Fruit fly (Drosophila melanogaster) whole organism, embryonic: ENCODE measurements around the gene Cnep1r2.

Experiments used
- Atf-2 ChIP-seq: fragments of 200-800 bp; sonication (Bioruptor generic); optimal IDR thresholded peaks from 2 replicates; lab custom pipeline; 2016; ENCODE audit warnings: missing biosample characterization, missing genetic modification characterization
- Atf6 ChIP-seq: fragments of 200-800 bp; sonication (Bioruptor generic); IDR thresholded peaks from 2 replicates; pipeline ENCODE4 v1.3.6; 2022; ENCODE audit warnings: missing biosample characterization, missing genetic modification characterization
- B-H1 ChIP-seq: fragments of 200-800 bp; sonication (Bioruptor generic); IDR thresholded peaks from 3 replicates; pipeline ENCODE4 v1.3.6; 2022; ENCODE audit warnings: missing biosample characterization, missing genetic modification characterization
- BtbVII ChIP-seq: fragments of 200-800 bp; sonication (Bioruptor generic); optimal IDR thresholded peaks from 3 replicates; lab custom pipeline; 2017; ENCODE audit warnings: missing biosample characterization, mild to moderate bottlenecking, missing genetic modification characterization
- CG11247 ChIP-seq: fragments of 200-800 bp; sonication (Bioruptor generic); IDR thresholded peaks from 2 replicates; pipeline ENCODE4 v1.3.6; 2022; ENCODE audit warnings: missing biosample characterization, missing genetic modification characterization
- CG11560 ChIP-seq: fragments of 200-800 bp; sonication (Bioruptor generic); IDR thresholded peaks from 3 replicates; pipeline ENCODE4 v1.3.6; 2022; ENCODE audit warnings: missing biosample characterization, missing genetic modification characterization
- CG11723 ChIP-seq: fragments of 200-800 bp; sonication (Bioruptor generic); optimal IDR thresholded peaks from 2 replicates; lab custom pipeline; 2017; ENCODE audit warnings: missing biosample characterization, mild to moderate bottlenecking, missing genetic modification characterization
- CG12236 ChIP-seq: fragments of 200-800 bp; sonication (Bioruptor generic); optimal IDR thresholded peaks from 2 replicates; lab custom pipeline; 2016; ENCODE audit warnings: missing biosample characterization, missing genetic modification characterization
- CG13624 ChIP-seq: fragments of 200-800 bp; sonication (Bioruptor generic); optimal IDR thresholded peaks from 2 replicates; lab custom pipeline; 2016; ENCODE audit warnings: missing biosample characterization, missing genetic modification characterization
- CG1603 ChIP-seq: fragments of 200-800 bp; sonication (Bioruptor generic); optimal IDR thresholded peaks from 2 replicates; lab custom pipeline; 2019; ENCODE audit warnings: missing biosample characterization, mild to moderate bottlenecking, missing genetic modification characterization, moderate library complexity
- CG16813 ChIP-seq: fragments of 200-800 bp; sonication (Bioruptor generic); IDR thresholded peaks from 3 replicates; pipeline ENCODE4 v1.3.6; 2022; ENCODE audit warnings: missing biosample characterization, missing genetic modification characterization; ENCODE audit not compliant: partially characterized antibody
- CG17612 ChIP-seq: fragments of 200-800 bp; sonication (Bioruptor generic); IDR thresholded peaks from 2 replicates; pipeline ENCODE4 v1.3.6; 2022; ENCODE audit warnings: missing biosample characterization, missing genetic modification characterization
- CG17912 ChIP-seq: fragments of 200-800 bp; sonication (Bioruptor generic); optimal IDR thresholded peaks from 2 replicates; lab custom pipeline; 2018; ENCODE audit warnings: missing biosample characterization, mild to moderate bottlenecking, missing genetic modification characterization
- CG2889 ChIP-seq: fragments of 200-800 bp; sonication (Bioruptor generic); IDR thresholded peaks from 3 replicates; pipeline ENCODE4 v1.3.6; 2022; ENCODE audit warnings: missing biosample characterization, missing genetic modification characterization
- CG32767 ChIP-seq: fragments of 200-800 bp; sonication (Bioruptor generic); IDR thresholded peaks from 2 replicates; pipeline ENCODE4 v1.3.6; 2022; ENCODE audit warnings: missing biosample characterization, missing genetic modification characterization
- CG32772 ChIP-seq: fragments of 200-800 bp; sonication (Bioruptor generic); IDR thresholded peaks from 2 replicates; pipeline ENCODE4 v1.3.6; 2022; ENCODE audit warnings: missing biosample characterization, missing genetic modification characterization
- CG3847 ChIP-seq: fragments of 200-800 bp; sonication (Bioruptor generic); IDR thresholded peaks from 2 replicates; pipeline ENCODE4 v1.3.6; 2022; ENCODE audit warnings: missing biosample characterization, missing genetic modification characterization
- CG6791 ChIP-seq: fragments of 200-800 bp; sonication (Bioruptor generic); IDR thresholded peaks from 3 replicates; pipeline ENCODE4 v1.3.6; 2022; ENCODE audit warnings: missing biosample characterization, missing genetic modification characterization; ENCODE audit not compliant: partially characterized antibody
- CG7963 ChIP-seq: fragments of 200-800 bp; sonication (Bioruptor generic); IDR thresholded peaks from 3 replicates; pipeline ENCODE4 v1.3.6; 2022; ENCODE audit warnings: missing biosample characterization, missing genetic modification characterization; ENCODE audit not compliant: partially characterized antibody
- CG8388 ChIP-seq: fragments of 200-800 bp; sonication (Bioruptor generic); optimal IDR thresholded peaks from 2 replicates; lab custom pipeline; 2019; ENCODE audit warnings: missing biosample characterization, mild to moderate bottlenecking, missing genetic modification characterization, moderate library complexity
- CG8765 ChIP-seq: fragments of 200-800 bp; sonication (Bioruptor generic); IDR thresholded peaks from 2 replicates; pipeline ENCODE4 v1.3.6; 2022; ENCODE audit warnings: missing biosample characterization, missing genetic modification characterization
- Dbx ChIP-seq: fragments of 200-800 bp; sonication (Bioruptor generic); IDR thresholded peaks from 3 replicates; pipeline ENCODE4 v1.3.6; 2022; ENCODE audit warnings: missing biosample characterization, missing genetic modification characterization
- ERR ChIP-seq: fragments of 200-800 bp; sonication (Bioruptor generic); optimal IDR thresholded peaks from 2 replicates; lab custom pipeline; 2016; ENCODE audit warnings: missing biosample characterization, missing genetic modification characterization
- Eip74EF ChIP-seq, 2 experiments: fragments of 200-800 bp in 1 of 2; fragments of >200 bp in 1 of 2; sonication (Bioruptor generic) in 1 of 2; optimal IDR thresholded peaks; 2 replicates each; lab custom pipeline; 2017 to 2019; ENCODE audit warnings: missing biosample characterization in 2 of 2, missing genetic modification characterization in 2 of 2, mild to moderate bottlenecking in 1 of 2, moderate library complexity in 1 of 2
- GATAe ChIP-seq: fragments of 200-800 bp; sonication (Bioruptor generic); conservative IDR thresholded peaks from 2 replicates; pipeline ENCODE4 v1.3.6; 2022; ENCODE audit warnings: missing biosample characterization, missing genetic modification characterization
- MBD-R2 ChIP-seq: fragments of 200-800 bp; sonication (Bioruptor generic); IDR thresholded peaks from 2 replicates; pipeline ENCODE4 v1.3.6; 2022; ENCODE audit warnings: missing biosample characterization, missing genetic modification characterization
- Med ChIP-seq: fragments of 200-800 bp; sonication (Bioruptor generic); peaks from one replicate; lab custom pipeline; 2016; ENCODE audit warnings: missing biosample characterization, missing genetic modification characterization, mild to moderate bottlenecking, inconsistent platforms, moderate library complexity
- NC2α ChIP-seq: fragments of 200-800 bp; sonication (Bioruptor generic); optimal IDR thresholded peaks from 2 replicates; lab custom pipeline; 2016; ENCODE audit warnings: missing biosample characterization, missing genetic modification characterization
- Pdp1 ChIP-seq, 2 experiments: fragments of 200-800 bp; sonication (Bioruptor generic); optimal IDR thresholded peaks; 3 replicates each; lab custom pipeline; 2016; ENCODE audit warnings: missing biosample characterization in 2 of 2, missing genetic modification characterization in 2 of 2, mild to moderate bottlenecking in 1 of 2, moderate library complexity in 1 of 2
- Scr ChIP-seq: fragments of 200-800 bp; sonication (Bioruptor generic); IDR thresholded peaks from 2 replicates; pipeline ENCODE4 v1.3.6; 2022; ENCODE audit warnings: missing biosample characterization, missing genetic modification characterization; ENCODE audit not compliant: partially characterized antibody
- Six4 ChIP-seq: fragments of 200-800 bp; sonication (Bioruptor generic); optimal IDR thresholded peaks from 2 replicates; lab custom pipeline; 2016; ENCODE audit warnings: missing biosample characterization, missing genetic modification characterization
- Sry-β ChIP-seq: fragments of 200-800 bp; sonication (Bioruptor generic); optimal IDR thresholded peaks from 2 replicates; lab custom pipeline; 2018; ENCODE audit warnings: missing biosample characterization, mild to moderate bottlenecking, missing genetic modification characterization, moderate library complexity
- amos ChIP-seq: fragments of 200-800 bp; sonication (Bioruptor generic); IDR thresholded peaks from 2 replicates; pipeline ENCODE4 v1.3.6; 2022; ENCODE audit warnings: missing biosample characterization, missing genetic modification characterization; ENCODE audit not compliant: partially characterized antibody
- ase ChIP-seq: fragments of 200-800 bp; sonication (Bioruptor generic); IDR thresholded peaks from 3 replicates; pipeline ENCODE4 v1.3.6; 2022; ENCODE audit warnings: missing biosample characterization, missing genetic modification characterization
- ems ChIP-seq: fragments of 200-800 bp; sonication (Bioruptor generic); optimal IDR thresholded peaks from 3 replicates; lab custom pipeline; 2016; ENCODE audit warnings: missing biosample characterization, missing genetic modification characterization
- gem ChIP-seq: fragments of 200-800 bp; sonication (Bioruptor generic); optimal IDR thresholded peaks from 2 replicates; lab custom pipeline; 2019; ENCODE audit warnings: missing biosample characterization, mild to moderate bottlenecking, missing genetic modification characterization, moderate library complexity
- ind ChIP-seq: fragments of 200-800 bp; sonication (Bioruptor generic); optimal IDR thresholded peaks from 3 replicates; lab custom pipeline; 2016; ENCODE audit warnings: missing biosample characterization, missing genetic modification characterization
- jumu ChIP-seq: fragments of 200-800 bp; sonication (Bioruptor generic); optimal IDR thresholded peaks from 3 replicates; lab custom pipeline; 2016; ENCODE audit warnings: missing biosample characterization, missing genetic modification characterization
- lilli ChIP-seq: fragments of 200-800 bp; sonication (Bioruptor generic); optimal IDR thresholded peaks from 3 replicates; lab custom pipeline; 2016; ENCODE audit warnings: missing biosample characterization, missing genetic modification characterization
- lola ChIP-seq, 3 experiments: fragments of >200 bp in 2 of 3; fragments of 200-800 bp in 1 of 3; sonication (Bioruptor generic) in 1 of 3; optimal IDR thresholded peaks; 2 replicates each; lab custom pipeline; 2017 to 2019; ENCODE audit warnings: missing biosample characterization in 3 of 3, missing genetic modification characterization in 3 of 3, mild to moderate bottlenecking in 1 of 3, moderate library complexity in 1 of 3
- lov ChIP-seq, 2 experiments: fragments of 200-800 bp in 1 of 2; fragments of >200 bp in 1 of 2; sonication (Bioruptor generic) in 1 of 2; IDR thresholded peaks in 1 of 2; optimal IDR thresholded peaks in 1 of 2; 2 replicates in 1 of 2; 3 replicates in 1 of 2; pipeline versions ENCODE4 v1.3.6 to Lab custom; 2017 to 2022; ENCODE audit warnings: missing biosample characterization in 1 of 2, missing genetic modification characterization in 1 of 2
- pita ChIP-seq: fragments of 200-800 bp; sonication (Bioruptor generic); optimal IDR thresholded peaks from 2 replicates; lab custom pipeline; 2017; ENCODE audit warnings: missing biosample characterization, mild to moderate bottlenecking, missing genetic modification characterization
- prd ChIP-seq, 3 experiments: fragments of >200 bp in 2 of 3; fragments of 200-800 bp in 1 of 3; sonication (Bioruptor generic) in 1 of 3; optimal IDR thresholded peaks in 2 of 3; IDR thresholded peaks in 1 of 3; 2 replicates in 2 of 3; 3 replicates in 1 of 3; pipeline versions ENCODE4 v1.3.6 to Lab custom; 2017 to 2022; ENCODE audit warnings: missing biosample characterization in 1 of 3, missing genetic modification characterization in 1 of 3
- sens ChIP-seq: fragments of 200-800 bp; sonication (Bioruptor generic); peaks from one replicate; lab custom pipeline; 2016; ENCODE audit warnings: missing biosample characterization, missing genetic modification characterization
- slou ChIP-seq: fragments of 200-800 bp; sonication (Bioruptor generic); optimal IDR thresholded peaks from 3 replicates; lab custom pipeline; 2016; ENCODE audit warnings: missing biosample characterization, missing genetic modification characterization
- trem ChIP-seq: fragments of 200-800 bp; optimal IDR thresholded peaks from 3 replicates; lab custom pipeline; 2019; ENCODE audit warnings: missing biosample characterization, mild to moderate bottlenecking, missing genetic modification characterization, moderate library complexity

Cnep1r2 gene

DNA sequence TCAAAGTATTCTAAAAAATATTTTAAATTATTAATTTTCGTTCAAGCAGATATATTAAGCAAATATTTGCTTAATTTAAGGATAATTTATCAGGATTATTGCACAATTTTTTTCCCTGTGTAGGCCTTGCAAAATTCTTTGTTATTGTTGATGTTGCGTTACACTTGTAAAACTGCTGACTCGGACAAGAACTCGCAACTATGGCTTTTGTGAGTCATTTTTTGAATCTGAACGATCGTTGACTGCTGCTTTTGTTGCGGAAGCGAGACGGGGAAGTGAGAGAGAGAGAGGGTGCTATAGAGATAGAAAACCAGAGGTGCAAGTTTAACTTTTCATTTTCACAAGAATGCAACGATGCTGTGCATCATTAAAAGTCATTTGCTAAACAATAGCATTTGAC is 14.5 kb downstream of the Cnep1r2 start:
- TF ChIP-seq CG8765 (GFP tag; lab: Robert Waterston, UW), result no peak
- no peak for TF ChIP-seq Atf6 (GFP tag; lab: Robert Waterston, UW)
- TF ChIP-seq ERR (GFP tag; lab: Kevin White, UChicago), result no peak
- no peak for TF ChIP-seq Sry-β (GFP tag; lab: Kevin White, UChicago)
- no peak for TF ChIP-seq Dbx (GFP tag; lab: Robert Waterston, UW)
- no peak for TF ChIP-seq trem (tag; lab: Kevin White, UChicago)
- TF ChIP-seq Atf-2 (GFP tag; lab: Kevin White, UChicago), result no peak
- TF ChIP-seq CG16813 (GFP tag; lab: Robert Waterston, UW), result no peak
- TF ChIP-seq amos (GFP tag; lab: Robert Waterston, UW), result no peak
- TF ChIP-seq lola (GFP tag; optimal IDR thresholded peaks at IDR 0.05; lab: Kevin White, UChicago), result no peak

dm6 chr3L:10654439-10654838 is 16.5 kb downstream of the Cnep1r2 start:
- TF ChIP-seq CG1603 (tag; lab: Kevin White, UChicago) (peak; percentile 8), CG3847 (GFP tag; lab: Robert Waterston, UW) (no peak), CG32767 (GFP tag; lab: Robert Waterston, UW) (no peak), CG17612 (GFP tag; lab: Robert Waterston, UW) (no peak), CG11723 (no peak), ind (no peak), ase (GFP tag; lab: Robert Waterston, UW) (no peak), CG11560 (tag; lab: Robert Waterston, UW) (no peak), CG2889 (GFP tag; lab: Robert Waterston, UW) (no peak), gem (tag; lab: Kevin White, UChicago) (peak; percentile 19), Med (peak; percentile 67), BtbVII (GFP tag; lab: Kevin White, UChicago) (no peak), Dbx (GFP tag; lab: Robert Waterston, UW) (no peak), NC2α (GFP tag; lab: Kevin White, UChicago) (no peak), sens (GFP tag; lab: Kevin White, UChicago) (peak; percentile 55), Pdp1 (GFP tag; optimal IDR thresholded peaks at IDR 0.05; lab: Kevin White, UChicago) (peak in 1 of 2 experiments; percentile 34)
- TF ChIP-seq, all 482 proteins: peak for 5

dm6 chr3L:10656451-10657198 is 18.7 kb downstream of the Cnep1r2 start:
- TF ChIP-seq lov (optimal IDR thresholded peaks at IDR 0.05; lab: Kevin White, UChicago), result no peak
- TF ChIP-seq lov (GFP tag; IDR thresholded peaks at IDR 0.05; lab: Robert Waterston, UW), result no peak
- peak; percentile 13; the same call in 1 of the 2 replicates for TF ChIP-seq MBD-R2 (GFP tag; lab: Robert Waterston, UW)
- TF ChIP-seq ems (GFP tag; lab: Kevin White, UChicago), result peak; percentile 50
- TF ChIP-seq CG8388 (GFP tag; lab: Kevin White, UChicago), result no peak
- TF ChIP-seq Scr, result no peak
- peak; percentile 2 for TF ChIP-seq CG13624 (GFP tag; lab: Kevin White, UChicago)
- peak; percentile 26 for TF ChIP-seq slou
- no peak for TF ChIP-seq CG7963
- TF ChIP-seq prd (optimal IDR thresholded peaks at IDR 0.05; lab: Kevin White, UChicago), result no peak
- TF ChIP-seq prd (GFP tag; IDR thresholded peaks at IDR 0.05; lab: Robert Waterston, UW), result no peak
- TF ChIP-seq GATAe, result no peak
- no peak for TF ChIP-seq pita (GFP tag; lab: Kevin White, UChicago)
- no peak for TF ChIP-seq CG32772 (GFP tag; lab: Robert Waterston, UW)
- no peak for TF ChIP-seq CG6791 (GFP tag; lab: Robert Waterston, UW)
- no peak for TF ChIP-seq CG11247
- TF ChIP-seq Six4 (GFP tag; lab: Kevin White, UChicago), result peak; percentile 0
- peak; percentile 37; the same call in 1 of the 3 replicates for TF ChIP-seq B-H1 (GFP tag; lab: Robert Waterston, UW)
- peak; percentile 34 for TF ChIP-seq lilli
- peak; percentile 72 for TF ChIP-seq CG17912 (GFP tag; lab: Kevin White, UChicago)
- TF ChIP-seq Eip74EF (GFP tag; optimal IDR thresholded peaks at IDR 0.05; lab: Kevin White, UChicago), result peak in 1 of 2 experiments; percentile 61
- TF ChIP-seq jumu (GFP tag; lab: Kevin White, UChicago), result no peak
- peak; percentile 74 for TF ChIP-seq CG12236 (GFP tag; lab: Kevin White, UChicago)
